Worm (Caenorhabditis elegans) whole organism, L4 larva: ENCODE data around the gene Y2H9A.4.

Source experiments
- F10B5.3 ChIP-seq: sonication (generic microtip); optimal IDR thresholded peaks from 2 replicates; lab custom pipeline; 2016; ENCODE audit warnings: mild to moderate bottlenecking, missing genetic modification characterization, missing compliant biosample characterization
- aly-2 ChIP-seq: sonication (generic microtip); optimal IDR thresholded peaks from 2 replicates; lab custom pipeline; 2018; ENCODE audit warnings: missing biosample characterization, missing genetic modification characterization
- ceh-82 ChIP-seq: sonication (generic microtip); optimal IDR thresholded peaks from 2 replicates; lab custom pipeline; 2017; ENCODE audit warnings: missing biosample characterization, missing genetic modification characterization
- daf-16 ChIP-seq, 3 experiments: sonication (generic microtip); optimal IDR thresholded peaks; 2 replicates each; lab custom pipeline; 2016 to 2017; ENCODE audit warnings: missing genetic modification characterization in 3 of 3, missing genetic modification reagents in 3 of 3, mild to moderate bottlenecking in 2 of 3, missing compliant biosample characterization in 2 of 3, missing biosample characterization in 1 of 3, moderate library complexity in 1 of 3
- hlh-30 ChIP-seq: sonication (generic microtip); optimal IDR thresholded peaks from 2 replicates; lab custom pipeline; 2017; ENCODE audit warnings: antibody characterized with exemption, mild to moderate bottlenecking, missing genetic modification characterization, missing compliant biosample characterization; ENCODE audit not compliant: insufficient read depth
- lir-3 ChIP-seq: sonication (generic microtip); optimal IDR thresholded peaks from 2 replicates; lab custom pipeline; 2016; ENCODE audit warnings: mild to moderate bottlenecking, missing genetic modification characterization, missing compliant biosample characterization
- nhr-11 ChIP-seq: fragments of 150-350 bp; optimal IDR thresholded peaks from 2 replicates; lab custom pipeline; 2014; ENCODE audit warnings: missing biosample characterization, missing genetic modification characterization

ce11 chrV:13488297-13488803 is 42.7 kb downstream of the Y2H9A.4 start:
- TF ChIP-seq nhr-11 (tag; lab: Kevin White, UChicago) (no peak), ceh-82 (tag; lab: Kevin White, UChicago) (no peak), daf-16 (GFP tag; optimal IDR thresholded peaks at IDR 0.05; lab: Kevin White, UChicago) (no peak), daf-16 (tag; optimal IDR thresholded peaks at IDR 0.05; lab: Kevin White, UChicago) (no peak), hlh-30 (tag; lab: Kevin White, UChicago) (no peak), F10B5.3 (no peak), aly-2 (tag; lab: Kevin White, UChicago) (no peak), lir-3 (tag; lab: Kevin White, UChicago) (no peak)
